Worm (Caenorhabditis elegans) whole organism, L4/young adult: ENCODE results near the gene Y51H4A.941.

ENCODE experiments used
- W03F9.2 ChIP-seq: fragments of 150-350 bp; optimal IDR thresholded peaks from 2 replicates; lab custom pipeline; 2014; ENCODE audit warnings: missing biosample characterization, missing genetic modification characterization
- dao-5 ChIP-seq: sonication (generic microtip); optimal IDR thresholded peaks from 2 replicates; lab custom pipeline; 2016; ENCODE audit warnings: missing genotype, missing genetic modification characterization, moderate library complexity, missing compliant biosample characterization
- him-1 ChIP-seq: sonication (generic microtip); optimal IDR thresholded peaks from 2 replicates; lab custom pipeline; 2016; ENCODE audit warnings: missing genotype, missing genetic modification reagents, missing genetic modification characterization, missing compliant biosample characterization

DNA sequence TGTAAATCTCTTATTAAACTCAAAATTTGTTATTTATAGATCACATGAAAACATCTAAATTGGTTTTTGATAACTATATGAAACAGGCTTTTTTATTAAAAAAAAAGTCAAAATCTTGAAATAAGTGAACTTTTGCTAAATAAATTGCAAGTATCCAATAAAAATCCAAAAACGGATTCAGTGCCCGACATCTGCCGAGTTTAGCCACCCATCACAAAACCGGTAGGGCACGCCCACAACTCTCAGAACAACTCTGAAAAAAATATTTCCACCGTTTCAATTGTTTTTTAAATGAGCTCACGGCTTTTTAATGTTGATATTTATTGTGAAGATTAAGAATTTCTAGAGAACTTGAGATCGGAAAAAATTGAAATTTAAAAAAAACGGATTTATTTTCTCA is 15.2 kb upstream of the Y51H4A.941 start:
- TF ChIP-seq W03F9.2 = no peak
- TF ChIP-seq him-1 (tag; lab: Kevin White, UChicago) = no peak
- TF ChIP-seq dao-5 (tag; lab: Kevin White, UChicago) = no peak
